Fruit fly (Drosophila melanogaster) whole organism, wandering third instar larva: ENCODE data around the gene S-Lap1.

Experiments
- Abd-B ChIP-seq: fragments of >200 bp; optimal IDR thresholded peaks from 2 replicates; lab custom pipeline; 2017; ENCODE audit warnings: missing biosample characterization, missing genetic modification characterization
- CG32264 ChIP-seq: fragments of 200-800 bp; sonication (Bioruptor generic); optimal IDR thresholded peaks from 2 replicates; lab custom pipeline; 2016; ENCODE audit warnings: missing biosample characterization, missing genetic modification characterization
- CrebA ChIP-seq: fragments of 200-800 bp; sonication (Bioruptor generic); optimal IDR thresholded peaks from 2 replicates; lab custom pipeline; 2016; ENCODE audit warnings: missing biosample characterization, mild to moderate bottlenecking, missing genetic modification characterization, borderline replicate concordance
- Dfd ChIP-seq: fragments of >200 bp; optimal IDR thresholded peaks from 2 replicates; lab custom pipeline; 2017; ENCODE audit warnings: missing biosample characterization, missing genetic modification characterization
- Dif ChIP-seq: fragments of 200-275, 200-300 bp; sonication (Bioruptor generic); optimal IDR thresholded peaks from 2 replicates; lab custom pipeline; 2018; ENCODE audit warnings: missing biosample characterization, missing genetic modification characterization; ENCODE audit not compliant: partially characterized antibody
- Hr78 ChIP-seq: fragments of >200 bp; optimal IDR thresholded peaks from 2 replicates; lab custom pipeline; 2017; ENCODE audit warnings: missing biosample characterization, missing genetic modification characterization
- Hr83 ChIP-seq: fragments of 200-300 bp; sonication (Bioruptor generic); optimal IDR thresholded peaks from 2 replicates; lab custom pipeline; 2016; ENCODE audit warnings: missing biosample characterization, mild to moderate bottlenecking, missing genetic modification characterization, moderate library complexity; ENCODE audit not compliant: poor library complexity, severe bottlenecking
- Jra ChIP-seq: sonication (Bioruptor generic); optimal IDR thresholded peaks from 2 replicates; lab custom pipeline; 2016; ENCODE audit warnings: missing biosample characterization, missing genetic modification characterization
- Mio ChIP-seq: sonication (Bioruptor generic); optimal IDR thresholded peaks from 2 replicates; lab custom pipeline; 2016; ENCODE audit warnings: missing biosample characterization, missing genetic modification characterization
- Myc ChIP-seq: fragments of >200 bp; optimal IDR thresholded peaks from 2 replicates; lab custom pipeline; 2017
- N ChIP-seq: fragments of >200 bp; optimal IDR thresholded peaks from 2 replicates; lab custom pipeline; 2018; ENCODE audit warnings: missing biosample characterization, missing external identifiers, missing genetic modification characterization
- Rel ChIP-seq, 2 experiments: fragments of 200-800 bp; sonication (Bioruptor generic) in 1 of 2; optimal IDR thresholded peaks; 2 replicates in 1 of 2; 3 replicates in 1 of 2; lab custom pipeline; 2016 to 2019; ENCODE audit warnings: mild to moderate bottlenecking in 2 of 2, missing biosample characterization in 2 of 2, missing genetic modification characterization in 2 of 2, moderate library complexity in 1 of 2
- Sp1 ChIP-seq: fragments of 200-800 bp; sonication (Bioruptor generic); optimal IDR thresholded peaks from 3 replicates; lab custom pipeline; 2019; ENCODE audit warnings: missing biosample characterization, mild to moderate bottlenecking, missing genetic modification characterization, moderate library complexity
- Vsx2 ChIP-seq: fragments of 200-300, 225-300 bp; sonication (Bioruptor generic); optimal IDR thresholded peaks from 2 replicates; lab custom pipeline; 2018; ENCODE audit warnings: missing biosample characterization, missing genetic modification characterization; ENCODE audit not compliant: partially characterized antibody
- br ChIP-seq: fragments of 200-800 bp; sonication (Bioruptor generic); optimal IDR thresholded peaks from 2 replicates; lab custom pipeline; 2016; ENCODE audit warnings: missing biosample characterization, missing genetic modification characterization
- brk ChIP-seq: fragments of 200-800 bp; sonication (Bioruptor generic); optimal IDR thresholded peaks from 2 replicates; lab custom pipeline; 2016; ENCODE audit warnings: missing biosample characterization, mild to moderate bottlenecking, missing genetic modification characterization
- dl ChIP-seq, 2 experiments: fragments of 175-275, 200-275 bp in 1 of 2; fragments of 200-275 bp in 1 of 2; sonication (Bioruptor generic); optimal IDR thresholded peaks; lab custom pipeline; 2018; ENCODE audit warnings: mild to moderate bottlenecking in 2 of 2, missing biosample characterization in 2 of 2, missing genetic modification characterization in 2 of 2, moderate library complexity in 2 of 2; ENCODE audit not compliant: partially characterized antibody in 2 of 2, insufficient read depth in 1 of 2
- dmrt93B ChIP-seq: fragments of 200-800 bp; sonication (Bioruptor generic); optimal IDR thresholded peaks from 2 replicates; lab custom pipeline; 2018; ENCODE audit warnings: missing biosample characterization, mild to moderate bottlenecking, missing genetic modification characterization
- dsf ChIP-seq: sonication (Bioruptor generic); optimal IDR thresholded peaks from 2 replicates; lab custom pipeline; 2016; ENCODE audit warnings: missing biosample characterization, missing genetic modification characterization, borderline replicate concordance
- ey ChIP-seq: fragments of 200-800 bp; sonication (Bioruptor generic); optimal IDR thresholded peaks from 2 replicates; lab custom pipeline; 2016; ENCODE audit warnings: missing biosample characterization, missing genetic modification characterization
- foxo ChIP-seq, 2 experiments: fragments of 200-800 bp; sonication (Bioruptor generic); optimal IDR thresholded peaks; 2 replicates in 1 of 2; 3 replicates in 1 of 2; lab custom pipeline; 2016 to 2017; ENCODE audit warnings: missing biosample characterization in 2 of 2, missing genetic modification characterization in 2 of 2
- fru ChIP-seq: fragments of 200-800 bp; sonication (Bioruptor generic); optimal IDR thresholded peaks from 3 replicates; lab custom pipeline; 2016; ENCODE audit warnings: missing biosample characterization, mild to moderate bottlenecking, missing genetic modification characterization
- h ChIP-seq: fragments of 200-800 bp; sonication (Bioruptor generic); optimal IDR thresholded peaks from 3 replicates; lab custom pipeline; 2016; ENCODE audit warnings: missing biosample characterization, mild to moderate bottlenecking, missing genetic modification characterization
- jim ChIP-seq: fragments of 175-275, 200-325 bp; sonication (Bioruptor generic); optimal IDR thresholded peaks from 2 replicates; lab custom pipeline; 2016; ENCODE audit warnings: missing biosample characterization, mild to moderate bottlenecking, missing genetic modification characterization
- psq ChIP-seq: fragments of 200-800 bp; sonication (Bioruptor generic); optimal IDR thresholded peaks from 3 replicates; lab custom pipeline; 2017; ENCODE audit warnings: missing biosample characterization, mild to moderate bottlenecking, missing genetic modification characterization, moderate library complexity
- rgr ChIP-seq: fragments of 200-800 bp; sonication (Bioruptor generic); optimal IDR thresholded peaks from 3 replicates; lab custom pipeline; 2016; ENCODE audit warnings: missing biosample characterization, mild to moderate bottlenecking, missing genetic modification characterization
- sage ChIP-seq: fragments of 200-800 bp; sonication (Bioruptor generic); optimal IDR thresholded peaks from 2 replicates; lab custom pipeline; 2016; ENCODE audit warnings: missing biosample characterization, mild to moderate bottlenecking, missing genetic modification characterization
- sv ChIP-seq: fragments of 200-800 bp; sonication (Bioruptor generic); optimal IDR thresholded peaks from 3 replicates; lab custom pipeline; 2016; ENCODE audit warnings: missing biosample characterization, missing genetic modification characterization
- tai ChIP-seq: sonication (Bioruptor generic); optimal IDR thresholded peaks from 2 replicates; lab custom pipeline; 2016; ENCODE audit warnings: missing biosample characterization, missing genetic modification characterization
- usp ChIP-seq: fragments of >200 bp; optimal IDR thresholded peaks from 2 replicates; lab custom pipeline; 2017; ENCODE audit warnings: missing biosample characterization, missing genetic modification characterization
- woc ChIP-seq: sonication (Bioruptor generic); optimal IDR thresholded peaks from 2 replicates; lab custom pipeline; 2016; ENCODE audit warnings: missing biosample characterization, mild to moderate bottlenecking, missing genetic modification characterization

The S-Lap1 gene

dm6 chr3L:8616935-8617334, at the start of gene S-Lap1:
TSS of gene S-Lap1 (plus strand) at chr3L:8617235.
- TF ChIP-seq CrebA (GFP tag; lab: Kevin White, UChicago), result no peak
- TF ChIP-seq Myc (lab: Kevin White, UChicago), result no peak
- TF ChIP-seq, all 38 proteins: peak for 0

- TF ChIP-seq CrebA (GFP tag; lab: Kevin White, UChicago) (no peak), Rel (GFP tag; optimal IDR thresholded peaks at IDR 0.05; lab: Kevin White, UChicago) (no peak), Rel (tag; optimal IDR thresholded peaks at IDR 0.05; lab: Kevin White, UChicago) (peak; percentile 57), brk (GFP tag; lab: Kevin White, UChicago) (no peak), rgr (peak; percentile 46), fru (GFP tag; lab: Kevin White, UChicago) (no peak), h (no peak), N (GFP tag; lab: Kevin White, UChicago) (no peak), jim (GFP tag; lab: Kevin White, UChicago) (no peak), psq (GFP tag; lab: Kevin White, UChicago) (peak; percentile 26), Jra (GFP tag; lab: Kevin White, UChicago) (no peak), CG32264 (GFP tag; lab: Kevin White, UChicago) (no peak), br (no peak), Mio (GFP tag; lab: Kevin White, UChicago) (no peak), foxo (GFP tag; optimal IDR thresholded peaks at IDR 0.05; lab: Kevin White, UChicago) (peak in 1 of 2 experiments; percentile 34), Sp1 (GFP tag; lab: Kevin White, UChicago) (no peak)
Measured at dm6 chr3L:8575844-8576842, 40.9 kb upstream of the S-Lap1 start, which contains the start of the genes CG6638 and CG43078. TSS of gene CG6638 (minus strand) at chr3L:8576078. TSS of gene CG43078 (plus strand) at chr3L:8576808.

DNA sequence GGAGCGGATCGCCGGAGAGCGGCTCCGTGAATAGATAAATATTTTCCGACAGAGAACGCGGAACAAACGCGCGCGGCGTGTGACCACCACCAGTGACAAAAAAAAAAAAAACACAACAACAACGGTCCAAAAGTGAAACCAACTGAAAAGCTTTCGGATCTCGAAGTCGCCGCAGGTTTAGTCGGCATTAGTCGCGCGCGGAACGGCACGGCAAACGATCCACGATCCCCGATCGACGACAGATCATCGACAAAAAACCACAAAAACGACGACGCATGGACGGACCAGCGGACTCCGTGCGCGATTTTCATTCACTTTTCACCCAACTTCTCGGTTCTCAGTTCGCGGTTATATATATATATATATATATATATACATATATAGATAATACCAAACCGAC, 38.6 kb upstream of the S-Lap1 start:
- peak; percentile 22 for TF ChIP-seq h
- TF ChIP-seq dsf (GFP tag; lab: Kevin White, UChicago), result no peak
- TF ChIP-seq, all 38 proteins: peak for 1

- no peak for TF ChIP-seq brk (GFP tag; lab: Kevin White, UChicago)
- TF ChIP-seq CG32264 (GFP tag; lab: Kevin White, UChicago), result no peak
- no peak for TF ChIP-seq sage (GFP tag; lab: Kevin White, UChicago)
- no peak for TF ChIP-seq rgr
- TF ChIP-seq fru (GFP tag; lab: Kevin White, UChicago), result no peak
- TF ChIP-seq ey (GFP tag; lab: Kevin White, UChicago), result no peak
Measured at dm6 chr3L:8579513-8579912, 37.5 kb upstream of the S-Lap1 start.

dm6 chr3L:8580780-8581179, 36.3 kb upstream of the S-Lap1 start:
- TF ChIP-seq tai (GFP tag; lab: Kevin White, UChicago), result no peak
- TF ChIP-seq sv, result no peak
- TF ChIP-seq Dfd, result no peak
- no peak for TF ChIP-seq woc (GFP tag; lab: Kevin White, UChicago)
- TF ChIP-seq Mio (GFP tag; lab: Kevin White, UChicago), result no peak
- TF ChIP-seq dl (GFP tag; optimal IDR thresholded peaks at IDR 0.05; lab: Kevin White, UChicago; ENCODE audit: insufficient read depth in 1 of 2, partially characterized antibody in 2 of 2), result no peak
- no peak for TF ChIP-seq Dif
- TF ChIP-seq dmrt93B (GFP tag; lab: Kevin White, UChicago), result no peak
- TF ChIP-seq CrebA (GFP tag; lab: Kevin White, UChicago), result peak; percentile 55
- peak; percentile 45 for TF ChIP-seq br
- TF ChIP-seq usp (GFP tag; lab: Kevin White, UChicago), result no peak
- TF ChIP-seq Vsx2 (GFP tag; lab: Kevin White, UChicago), result peak; percentile 32
- no peak for TF ChIP-seq N (GFP tag; lab: Kevin White, UChicago)
- no peak for TF ChIP-seq Sp1 (GFP tag; lab: Kevin White, UChicago)
- TF ChIP-seq CG32264 (GFP tag; lab: Kevin White, UChicago), result no peak
- TF ChIP-seq Abd-B (GFP tag; lab: Kevin White, UChicago), result no peak
- TF ChIP-seq dsf (GFP tag; lab: Kevin White, UChicago), result no peak
- TF ChIP-seq Hr78 (GFP tag; lab: Kevin White, UChicago), result no peak
- no peak for TF ChIP-seq Jra (GFP tag; lab: Kevin White, UChicago)
- TF ChIP-seq Hr83, result no peak
- no peak for TF ChIP-seq ey (GFP tag; lab: Kevin White, UChicago)
- TF ChIP-seq Myc (lab: Kevin White, UChicago), result no peak
- TF ChIP-seq rgr, result no peak
